Fruit fly (Drosophila melanogaster): ENCODE data around the gene CG33342.

CG33342 gene

dm6 chr3R:24376565-24376964, at the start of gene CG33342:
CG33342 (plus strand) TSS chr3R:24376865.
- TF ChIP-seq kay (GFP tag; ENCODE audit: borderline replicate concordance) = no peak
- TF ChIP-seq CG14711 (tag; optimal IDR thresholded peaks at IDR 0.05) = no peak
- no peak for TF ChIP-seq CG11617 (GFP tag; optimal IDR thresholded peaks at IDR 0.05)

DNA sequence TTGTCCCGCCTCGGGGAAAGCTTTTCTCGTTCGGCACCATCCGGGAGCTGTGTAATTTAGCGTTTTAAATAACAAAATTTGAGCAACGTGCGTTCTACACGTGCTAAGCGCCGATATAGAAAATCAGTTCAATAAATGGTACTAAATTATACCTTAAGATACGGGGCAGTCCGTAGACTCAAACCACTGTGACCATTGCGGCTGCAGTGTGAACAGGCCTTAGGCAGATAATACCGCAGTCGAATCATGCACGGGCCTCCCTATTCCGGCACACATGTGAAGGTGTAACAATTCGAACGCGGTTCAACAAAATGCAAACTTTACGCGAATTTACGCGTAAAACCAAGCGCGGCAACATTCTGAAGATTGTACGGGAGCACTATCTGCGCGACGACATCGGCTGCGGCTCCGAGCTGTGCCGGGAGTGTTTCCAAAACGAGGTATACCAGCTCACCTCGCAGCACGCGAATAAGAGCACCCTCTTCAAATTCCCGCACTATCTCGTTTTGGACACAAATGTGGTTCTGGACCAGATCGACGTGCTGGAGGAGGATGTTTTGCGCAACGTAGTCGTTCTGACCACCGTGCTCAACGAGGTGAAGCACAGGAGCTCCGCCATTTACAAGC, 43.4 kb upstream of the CG33342 start, which contains the start of the genes Rrp5 and Dis3:
Gene Rrp5 (minus strand): TSS at position 135 of the 627 bp plus-strand sequence.
Gene Dis3 (plus strand): TSS at position 252 of the 627 bp plus-strand sequence.
- TF ChIP-seq toe (GFP tag; optimal IDR thresholded peaks at IDR 0.05) = no peak
- TF ChIP-seq Hr96 (GFP tag; optimal IDR thresholded peaks at IDR 0.05) = no peak
- TF ChIP-seq Mnt (GFP tag; optimal IDR thresholded peaks at IDR 0.05) = peak; percentile 99
- peak; percentile 4 for TF ChIP-seq bab1 (GFP tag; optimal IDR thresholded peaks at IDR 0.05)
- TF ChIP-seq tj (GFP tag; optimal IDR thresholded peaks at IDR 0.05) = no peak
- TF ChIP-seq Clk (GFP tag; optimal IDR thresholded peaks at IDR 0.05) = no peak
- TF ChIP-seq pad (GFP tag; optimal IDR thresholded peaks at IDR 0.05) = peak; percentile 11
- TF ChIP-seq cic (GFP tag; optimal IDR thresholded peaks at IDR 0.05) = peak; percentile 30
- peak; percentile 15 for TF ChIP-seq CG11617 (GFP tag; optimal IDR thresholded peaks at IDR 0.05)
- TF ChIP-seq CG1620 (GFP tag; optimal IDR thresholded peaks at IDR 0.05) = peak; percentile 20
- peak; percentile 16 for TF ChIP-seq ovo (GFP tag; optimal IDR thresholded peaks at IDR 0.05)

DNA sequence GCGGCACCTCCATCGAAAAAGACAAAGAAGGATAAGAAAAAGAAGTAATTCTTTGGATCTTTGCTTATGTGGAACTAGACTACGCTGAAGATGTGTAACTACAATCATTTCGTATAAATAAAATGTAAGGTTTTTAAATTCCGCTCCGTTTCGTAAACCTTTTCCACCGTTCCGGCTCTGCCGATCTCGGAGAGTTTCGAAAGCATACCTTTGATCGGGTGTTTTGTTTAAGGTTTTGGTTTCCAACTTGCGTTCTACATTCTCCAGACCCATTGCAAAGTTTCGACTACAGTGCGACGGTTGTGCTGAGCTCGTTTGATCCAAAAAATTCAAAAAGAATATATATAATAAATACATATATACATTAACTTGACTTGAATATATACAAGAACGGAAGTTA, 40.0 kb upstream of the CG33342 start, which contains the start of gene CG6432:
Gene CG6432 (plus strand): TSS at position 301 of the 400 bp plus-strand sequence.
- TF ChIP-seq Clk (GFP tag; optimal IDR thresholded peaks at IDR 0.05) (no peak), toe (GFP tag; optimal IDR thresholded peaks at IDR 0.05) (no peak), ovo (GFP tag; optimal IDR thresholded peaks at IDR 0.05) (no peak), CG12768 (GFP tag; optimal IDR thresholded peaks at IDR 0.05) (no peak), CG11617 (GFP tag; optimal IDR thresholded peaks at IDR 0.05) (no peak), cnc (optimal IDR thresholded peaks at IDR 0.05) (no peak)

DNA sequence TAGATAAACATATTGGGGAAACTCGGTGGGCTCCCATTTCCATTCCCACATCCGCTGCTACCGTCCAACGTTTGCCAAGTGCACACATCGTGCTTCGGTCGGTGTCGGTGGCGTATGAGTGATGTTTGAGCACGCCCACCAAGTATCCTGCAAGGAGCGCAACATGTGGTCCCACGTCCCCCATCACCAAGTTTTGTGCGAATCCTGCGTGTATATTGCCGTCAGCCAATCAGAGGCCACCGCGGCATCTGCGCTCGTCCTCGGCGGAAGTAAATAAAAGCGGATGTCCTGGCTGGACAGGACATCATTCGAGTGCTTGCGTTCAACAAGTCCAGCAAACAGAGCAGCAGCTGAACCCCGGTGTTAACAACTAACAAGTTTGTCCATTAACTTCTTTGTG, 35.4 kb upstream of the CG33342 start, which contains the start of gene Ms:
Gene Ms (plus strand): TSS at position 301 of the 400 bp plus-strand sequence.
- TF ChIP-seq CG1620 (GFP tag; optimal IDR thresholded peaks at IDR 0.05) = no peak
- TF ChIP-seq cnc (optimal IDR thresholded peaks at IDR 0.05) = no peak

DNA sequence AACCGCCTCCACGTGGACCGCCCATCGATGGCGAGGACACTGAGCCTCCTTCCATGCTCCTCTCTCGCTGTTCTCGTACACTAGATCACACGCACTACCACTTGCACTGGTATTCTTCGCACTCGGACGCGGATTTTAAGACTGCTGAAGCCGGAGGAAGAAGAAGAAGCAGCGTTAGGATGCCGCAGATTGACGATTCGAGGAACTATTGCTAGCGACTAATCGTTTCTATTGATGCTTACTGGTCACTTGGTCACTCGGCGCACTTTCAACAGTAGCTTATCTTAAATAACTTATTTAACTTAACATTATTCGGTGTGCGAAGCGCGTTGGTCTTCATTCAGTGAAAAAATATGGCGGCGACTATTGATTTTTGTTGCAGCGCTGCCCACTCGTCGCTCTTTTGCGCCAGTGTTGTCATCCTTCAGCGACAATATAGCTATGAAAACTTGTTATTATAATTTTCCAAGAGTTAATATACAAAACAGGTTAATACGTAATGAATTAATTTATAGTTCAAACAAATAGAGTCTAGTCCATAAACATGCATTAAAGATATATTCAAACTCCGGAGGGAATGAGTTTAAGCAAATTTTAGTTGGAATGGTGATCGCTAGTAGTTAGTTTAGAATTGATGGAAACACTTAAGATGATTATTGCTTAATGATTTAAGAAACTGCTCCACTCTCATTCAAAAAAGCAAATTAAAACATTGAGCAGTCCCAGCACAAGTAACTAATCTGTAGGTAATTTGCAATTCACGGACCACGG, 28.1 kb upstream of the CG33342 start, which contains the start of the genes CG5746 and CG6454:
Gene CG5746 (minus strand): TSS at position 372 of the 771 bp plus-strand sequence.
Gene CG6454 (plus strand): TSS at position 763 of the 771 bp plus-strand sequence.
- TF ChIP-seq kay (GFP tag; ENCODE audit: borderline replicate concordance) (no peak), ovo (GFP tag; optimal IDR thresholded peaks at IDR 0.05) (peak; percentile 19), Crg-1 (GFP tag; optimal IDR thresholded peaks at IDR 0.05) (no peak), CG11617 (GFP tag; optimal IDR thresholded peaks at IDR 0.05) (peak; percentile 66), CG33017 (tag; optimal IDR thresholded peaks at IDR 0.05) (no peak), Hr96 (GFP tag; optimal IDR thresholded peaks at IDR 0.05) (peak; percentile 46), cnc (optimal IDR thresholded peaks at IDR 0.05) (no peak), bab1 (GFP tag; optimal IDR thresholded peaks at IDR 0.05) (peak; percentile 23), CG7045 (GFP tag; optimal IDR thresholded peaks at IDR 0.05) (no peak), Mnt (GFP tag; optimal IDR thresholded peaks at IDR 0.05) (peak; percentile 48), CG7101 (tag; optimal IDR thresholded peaks at IDR 0.05) (peak; percentile 59), CG1620 (GFP tag; optimal IDR thresholded peaks at IDR 0.05) (peak; percentile 31), Clk (GFP tag; optimal IDR thresholded peaks at IDR 0.05) (no peak), CG5204 (GFP tag; optimal IDR thresholded peaks at IDR 0.05) (no peak), cic (GFP tag; optimal IDR thresholded peaks at IDR 0.05) (no peak), toe (GFP tag; optimal IDR thresholded peaks at IDR 0.05) (no peak), CG14711 (tag; optimal IDR thresholded peaks at IDR 0.05) (peak; percentile 93), tj (GFP tag; optimal IDR thresholded peaks at IDR 0.05) (no peak), CG12768 (GFP tag; optimal IDR thresholded peaks at IDR 0.05) (peak; percentile 19), pad (GFP tag; optimal IDR thresholded peaks at IDR 0.05) (peak; percentile 14)

- no peak for TF ChIP-seq CG11617 (GFP tag; optimal IDR thresholded peaks at IDR 0.05)
- TF ChIP-seq ovo (GFP tag; optimal IDR thresholded peaks at IDR 0.05) = no peak
- no peak for TF ChIP-seq cic (GFP tag; optimal IDR thresholded peaks at IDR 0.05)
- no peak for TF ChIP-seq CG33017 (tag; optimal IDR thresholded peaks at IDR 0.05)
- no peak for TF ChIP-seq cnc (optimal IDR thresholded peaks at IDR 0.05)
- no peak for TF ChIP-seq CG7101 (tag; optimal IDR thresholded peaks at IDR 0.05)
- TF ChIP-seq Hr96 (GFP tag; optimal IDR thresholded peaks at IDR 0.05) = no peak
- TF ChIP-seq bab1 (GFP tag; optimal IDR thresholded peaks at IDR 0.05) = no peak
- TF ChIP-seq kay (GFP tag; ENCODE audit: borderline replicate concordance) = no peak
- no peak for TF ChIP-seq CG14711 (tag; optimal IDR thresholded peaks at IDR 0.05)
- no peak for TF ChIP-seq Crg-1 (GFP tag; optimal IDR thresholded peaks at IDR 0.05)
- no peak for TF ChIP-seq Mnt (GFP tag; optimal IDR thresholded peaks at IDR 0.05)
- no peak for TF ChIP-seq CG1620 (GFP tag; optimal IDR thresholded peaks at IDR 0.05)
- TF ChIP-seq pad (GFP tag; optimal IDR thresholded peaks at IDR 0.05) = no peak
- TF ChIP-seq CG12768 (GFP tag; optimal IDR thresholded peaks at IDR 0.05) = no peak
These were observed 23.2 kb upstream of the CG33342 start for dm6 chr3R:24353448-24353847.
